Fruit fly (Drosophila melanogaster) whole organism, embryonic: ENCODE results near the gene CG12118.

Experiments used
- Abd-B ChIP-seq: fragments of 200-800 bp; sonication (Bioruptor generic); optimal IDR thresholded peaks from 2 replicates; lab custom pipeline; 2018; ENCODE audit warnings: missing biosample characterization, mild to moderate bottlenecking, missing genetic modification characterization, moderate library complexity
- Antp ChIP-seq: fragments of 200-800 bp; sonication (Bioruptor generic); optimal IDR thresholded peaks from 3 replicates; lab custom pipeline; 2016; ENCODE audit warnings: missing biosample characterization, missing genetic modification characterization
- Blimp-1 ChIP-seq: fragments of 200-800 bp; sonication (Bioruptor generic); optimal IDR thresholded peaks from 3 replicates; lab custom pipeline; 2018; ENCODE audit warnings: missing biosample characterization, missing genetic modification characterization, mild to moderate bottlenecking, moderate library complexity, missing genetic modification reagents
- CG10274 ChIP-seq: fragments of 200-800 bp; sonication (Bioruptor generic); optimal IDR thresholded peaks from 3 replicates; lab custom pipeline; 2017; ENCODE audit warnings: missing biosample characterization, mild to moderate bottlenecking, missing genetic modification characterization
- CG10431 ChIP-seq: fragments of 200-800 bp; sonication (Bioruptor generic); optimal IDR thresholded peaks from 3 replicates; lab custom pipeline; 2018; ENCODE audit warnings: missing biosample characterization, mild to moderate bottlenecking, missing genetic modification characterization
- CG13624 ChIP-seq: fragments of 200-800 bp; sonication (Bioruptor generic); optimal IDR thresholded peaks from 2 replicates; lab custom pipeline; 2016; ENCODE audit warnings: missing biosample characterization, missing genetic modification characterization
- CG15011 ChIP-seq: fragments of 200-800 bp; sonication (Bioruptor generic); optimal IDR thresholded peaks from 3 replicates; lab custom pipeline; 2018; ENCODE audit warnings: missing biosample characterization, mild to moderate bottlenecking, missing genetic modification characterization
- CG15514 ChIP-seq: fragments of 200-800 bp; sonication (Bioruptor generic); optimal IDR thresholded peaks from 3 replicates; lab custom pipeline; 2017; ENCODE audit warnings: missing biosample characterization, missing genetic modification characterization, mild to moderate bottlenecking, moderate library complexity, missing genetic modification reagents
- CG1602 ChIP-seq: fragments of 200-800 bp; sonication (Bioruptor generic); optimal IDR thresholded peaks from 3 replicates; lab custom pipeline; 2016; ENCODE audit warnings: missing biosample characterization, missing genetic modification characterization
- CG17385 ChIP-seq: fragments of 200-800 bp; sonication (Bioruptor generic); optimal IDR thresholded peaks from 3 replicates; lab custom pipeline; 2018; ENCODE audit warnings: missing biosample characterization, mild to moderate bottlenecking, missing genetic modification characterization
- CG18476 ChIP-seq: fragments of 200-800 bp; sonication (Bioruptor generic); optimal IDR thresholded peaks from 2 replicates; lab custom pipeline; 2016; ENCODE audit warnings: missing biosample characterization, mild to moderate bottlenecking, missing genetic modification characterization
- CG31224 ChIP-seq: fragments of 200-800 bp; sonication (Bioruptor generic); IDR thresholded peaks from 2 replicates; pipeline ENCODE4 v1.3.6; 2022; ENCODE audit warnings: missing biosample characterization, missing genetic modification characterization
- CG34376 ChIP-seq: fragments of 200-800 bp; sonication (Bioruptor generic); optimal IDR thresholded peaks from 2 replicates; lab custom pipeline; 2018; ENCODE audit warnings: missing biosample characterization, mild to moderate bottlenecking, missing genetic modification characterization
- CG5180 ChIP-seq: fragments of 200-800 bp; sonication (Bioruptor generic); optimal IDR thresholded peaks from 3 replicates; lab custom pipeline; 2017; ENCODE audit warnings: missing biosample characterization, missing genetic modification characterization, mild to moderate bottlenecking, moderate library complexity, missing genetic modification reagents
- CG6791 ChIP-seq: fragments of 200-800 bp; sonication (Bioruptor generic); IDR thresholded peaks from 3 replicates; pipeline ENCODE4 v1.3.6; 2022; ENCODE audit warnings: missing biosample characterization, missing genetic modification characterization; ENCODE audit not compliant: partially characterized antibody
- CG8089 ChIP-seq: fragments of 200-800 bp; sonication (Bioruptor generic); optimal IDR thresholded peaks from 3 replicates; lab custom pipeline; 2016; ENCODE audit warnings: missing biosample characterization, missing genetic modification characterization
- CG8290 ChIP-seq, 3 experiments: fragments of 200-800 bp; sonication (Bioruptor generic); optimal IDR thresholded peaks; 2 replicates each; lab custom pipeline; 2016 to 2019; ENCODE audit warnings: missing biosample characterization in 3 of 3, missing genetic modification characterization in 3 of 3, mild to moderate bottlenecking in 2 of 3, moderate library complexity in 1 of 3
- CG8359 ChIP-seq: fragments of 200-800 bp; sonication (Bioruptor generic); optimal IDR thresholded peaks from 2 replicates; lab custom pipeline; 2017; ENCODE audit warnings: missing biosample characterization, mild to moderate bottlenecking, missing genetic modification characterization, borderline replicate concordance
- Dbx ChIP-seq: fragments of 200-800 bp; sonication (Bioruptor generic); IDR thresholded peaks from 3 replicates; pipeline ENCODE4 v1.3.6; 2022; ENCODE audit warnings: missing biosample characterization, missing genetic modification characterization
- Deaf1 ChIP-seq: fragments of 200-800 bp; optimal IDR thresholded peaks from 3 replicates; lab custom pipeline; 2019; ENCODE audit warnings: missing biosample characterization, mild to moderate bottlenecking, missing genetic modification characterization, moderate library complexity
- Dp ChIP-seq: fragments of 200-800 bp; sonication (Bioruptor generic); optimal IDR thresholded peaks from 2 replicates; lab custom pipeline; 2018; ENCODE audit warnings: missing biosample characterization, mild to moderate bottlenecking, missing genetic modification characterization, moderate library complexity
- Drgx ChIP-seq: fragments of 200-800 bp; sonication (Bioruptor generic); IDR thresholded peaks from 2 replicates; pipeline ENCODE4 v1.3.6; 2022; ENCODE audit warnings: missing biosample characterization, missing genetic modification characterization
- E2f1 ChIP-seq: fragments of 200-800 bp; sonication (Bioruptor generic); IDR thresholded peaks from 2 replicates; pipeline ENCODE4 v1.3.6; 2022; ENCODE audit warnings: missing biosample characterization, missing genetic modification characterization
- ERR ChIP-seq: fragments of 200-800 bp; sonication (Bioruptor generic); optimal IDR thresholded peaks from 2 replicates; lab custom pipeline; 2016; ENCODE audit warnings: missing biosample characterization, missing genetic modification characterization
- Gug ChIP-seq: fragments of 200-800 bp; sonication (Bioruptor generic); IDR thresholded peaks from 4 replicates; pipeline ENCODE4 v1.3.6; 2022; ENCODE audit warnings: missing biosample characterization, missing genetic modification characterization
- HLHmδ ChIP-seq: fragments of 200-800 bp; sonication (Bioruptor generic); optimal IDR thresholded peaks from 2 replicates; lab custom pipeline; 2018; ENCODE audit warnings: missing biosample characterization, mild to moderate bottlenecking, missing genetic modification characterization, moderate library complexity
- Med ChIP-seq: fragments of 200-800 bp; sonication (Bioruptor generic); peaks from one replicate; lab custom pipeline; 2016; ENCODE audit warnings: missing biosample characterization, missing genetic modification characterization, mild to moderate bottlenecking, inconsistent platforms, moderate library complexity
- Pdp1 ChIP-seq, 2 experiments: fragments of 200-800 bp; sonication (Bioruptor generic); optimal IDR thresholded peaks; 3 replicates each; lab custom pipeline; 2016; ENCODE audit warnings: missing biosample characterization in 2 of 2, missing genetic modification characterization in 2 of 2, mild to moderate bottlenecking in 1 of 2, moderate library complexity in 1 of 2
- Sox102F ChIP-seq: fragments of 200-800 bp; sonication (Bioruptor generic); optimal IDR thresholded peaks from 2 replicates; lab custom pipeline; 2018; ENCODE audit warnings: missing biosample characterization, mild to moderate bottlenecking, missing genetic modification characterization, moderate library complexity
- Ssrp ChIP-seq: fragments of 200-800 bp; sonication (Bioruptor generic); optimal IDR thresholded peaks from 2 replicates; lab custom pipeline; 2018; ENCODE audit warnings: missing biosample characterization, mild to moderate bottlenecking, missing genetic modification characterization, moderate library complexity
- Vsx1 ChIP-seq: fragments of 200-800 bp; sonication (Bioruptor generic); optimal IDR thresholded peaks from 2 replicates; lab custom pipeline; 2017; ENCODE audit warnings: missing biosample characterization, mild to moderate bottlenecking, missing genetic modification characterization, missing genetic modification reagents
- Xbp1 ChIP-seq: fragments of 200-800 bp; sonication (Bioruptor generic); optimal IDR thresholded peaks from 3 replicates; lab custom pipeline; 2016; ENCODE audit warnings: missing biosample characterization, mild to moderate bottlenecking, missing genetic modification characterization
- ap ChIP-seq: fragments of 200-800 bp; sonication (Bioruptor generic); IDR thresholded peaks from 2 replicates; pipeline ENCODE4 v1.3.6; 2022; ENCODE audit warnings: missing biosample characterization, missing genetic modification characterization
- caup ChIP-seq: fragments of 200-800 bp; sonication (Bioruptor generic); optimal IDR thresholded peaks from 3 replicates; lab custom pipeline; 2017; ENCODE audit warnings: missing biosample characterization, mild to moderate bottlenecking, missing genetic modification characterization, moderate library complexity; ENCODE audit not compliant: severe bottlenecking
- cg ChIP-seq: fragments of 200-800 bp; sonication (Bioruptor generic); optimal IDR thresholded peaks from 3 replicates; lab custom pipeline; 2019; ENCODE audit warnings: missing biosample characterization, mild to moderate bottlenecking, missing genetic modification characterization, moderate library complexity
- crp ChIP-seq, 2 experiments: fragments of 200-800 bp; sonication (Bioruptor generic); optimal IDR thresholded peaks; 2 replicates in 1 of 2; 3 replicates in 1 of 2; lab custom pipeline; 2017; ENCODE audit warnings: missing biosample characterization in 2 of 2, missing genetic modification characterization in 2 of 2, mild to moderate bottlenecking in 1 of 2, moderate library complexity in 1 of 2
- da ChIP-seq: fragments of 200-800 bp; sonication (Bioruptor generic); optimal IDR thresholded peaks from 2 replicates; lab custom pipeline; 2016; ENCODE audit warnings: missing biosample characterization, missing genetic modification characterization
- dati ChIP-seq: fragments of 200-800 bp; sonication (Bioruptor generic); IDR thresholded peaks from 2 replicates; pipeline ENCODE4 v1.3.6; 2022; ENCODE audit warnings: missing biosample characterization, missing genetic modification characterization
- emc ChIP-seq: fragments of 200-800 bp; sonication (Bioruptor generic); optimal IDR thresholded peaks from 2 replicates; lab custom pipeline; 2016; ENCODE audit warnings: missing biosample characterization, missing genetic modification characterization
- h ChIP-seq: fragments of >200 bp; optimal IDR thresholded peaks from 2 replicates; lab custom pipeline; 2017
- lbe ChIP-seq: fragments of 200-800 bp; sonication (Bioruptor generic); optimal IDR thresholded peaks from 2 replicates; lab custom pipeline; 2016; ENCODE audit warnings: missing biosample characterization, mild to moderate bottlenecking, missing genetic modification characterization
- lilli ChIP-seq: fragments of 200-800 bp; sonication (Bioruptor generic); optimal IDR thresholded peaks from 3 replicates; lab custom pipeline; 2016; ENCODE audit warnings: missing biosample characterization, missing genetic modification characterization
- ranshi ChIP-seq: fragments of 200-800 bp; sonication (Bioruptor generic); IDR thresholded peaks from 2 replicates; pipeline ENCODE4 v1.3.6; 2022; ENCODE audit warnings: missing biosample characterization, missing genetic modification characterization
- sim ChIP-seq: fragments of 200-800 bp; sonication (Bioruptor generic); IDR thresholded peaks from 2 replicates; pipeline ENCODE4 v1.3.6; 2022; ENCODE audit warnings: missing biosample characterization, missing genetic modification characterization
- slou ChIP-seq: fragments of 200-800 bp; sonication (Bioruptor generic); optimal IDR thresholded peaks from 3 replicates; lab custom pipeline; 2016; ENCODE audit warnings: missing biosample characterization, missing genetic modification characterization
- tna ChIP-seq: fragments of 200-800 bp; sonication (Bioruptor generic); IDR thresholded peaks from 2 replicates; pipeline ENCODE4 v1.3.6; 2022; ENCODE audit warnings: missing biosample characterization, missing genetic modification characterization; ENCODE audit not compliant: partially characterized antibody
- zen2 ChIP-seq: fragments of 200-800 bp; sonication (Bioruptor generic); IDR thresholded peaks from 3 replicates; pipeline ENCODE4 v1.3.6; 2022; ENCODE audit warnings: missing biosample characterization, missing genetic modification characterization; ENCODE audit not compliant: partially characterized antibody

Gene CG12118

DNA sequence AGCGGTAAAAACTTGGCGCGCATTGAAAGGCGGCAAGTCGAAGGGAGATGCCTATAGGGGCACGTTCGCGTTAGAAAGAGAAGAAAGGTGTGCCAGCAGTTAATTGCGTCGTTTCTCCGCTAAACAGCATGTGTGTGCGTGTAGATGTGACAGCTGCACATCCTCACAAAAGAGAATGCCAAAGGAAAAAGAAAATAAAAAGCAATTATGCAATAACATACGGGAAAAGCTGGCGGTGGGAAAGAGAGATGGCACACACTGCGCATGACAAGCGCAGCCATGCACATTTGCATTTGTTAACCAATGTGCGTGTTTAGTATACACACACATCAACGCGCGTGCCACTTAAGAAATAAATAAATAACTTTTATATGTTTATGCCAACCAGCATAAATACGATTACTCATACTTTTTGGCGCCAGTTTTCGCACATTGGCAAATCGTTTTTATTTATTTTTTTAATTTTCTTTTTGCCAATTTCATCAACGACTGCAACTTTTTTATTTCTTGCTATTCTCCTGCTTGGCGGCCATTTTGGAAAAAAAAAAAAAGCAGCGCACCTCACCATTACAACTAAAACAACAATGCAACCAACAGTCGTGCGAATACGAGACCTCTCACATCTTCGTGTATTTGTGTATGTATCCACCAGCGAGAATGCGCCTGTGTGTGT, 40.4 kb downstream of the CG12118 start (continued):
- TF ChIP-seq zen2 (GFP tag; lab: Robert Waterston, UW) (no peak), tna (GFP tag; lab: Robert Waterston, UW) (no peak), ap (GFP tag; lab: Robert Waterston, UW) (no peak), Xbp1 (GFP tag; lab: Kevin White, UChicago) (no peak), caup (GFP tag; lab: Kevin White, UChicago) (no peak), Dp (GFP tag; lab: Kevin White, UChicago) (peak; percentile 34), crp (GFP tag; optimal IDR thresholded peaks at IDR 0.05; lab: Kevin White, UChicago) (no peak), HLHmδ (GFP tag; lab: Kevin White, UChicago) (peak; percentile 26), CG8290 (GFP tag; optimal IDR thresholded peaks at IDR 0.05; lab: Kevin White, UChicago) (no peak), CG8290 (tag; optimal IDR thresholded peaks at IDR 0.05; lab: Kevin White, UChicago) (peak in 1 of 2 experiments; percentile 33), slou (GFP tag; lab: Kevin White, UChicago) (no peak), CG1602 (GFP tag; lab: Kevin White, UChicago) (no peak), emc (no peak), Med (GFP tag; lab: Kevin White, UChicago) (peak; percentile 73), CG13624 (GFP tag; lab: Kevin White, UChicago) (peak; percentile 93), CG10431 (GFP tag; lab: Kevin White, UChicago) (no peak), Drgx (GFP tag; lab: Robert Waterston, UW) (peak; percentile 31; the same call in 1 of the 2 replicates), CG34376 (no peak), Deaf1 (peak; percentile 81), ERR (GFP tag; lab: Kevin White, UChicago) (no peak), Gug (no peak), CG17385 (GFP tag; lab: Kevin White, UChicago) (no peak), Sox102F (GFP tag; lab: Kevin White, UChicago) (no peak), lbe (GFP tag; lab: Kevin White, UChicago) (no peak), Blimp-1 (GFP tag; lab: Kevin White, UChicago) (no peak), sim (GFP tag; lab: Robert Waterston, UW) (no peak), cg (GFP tag; lab: Kevin White, UChicago) (peak; percentile 69)
- TF ChIP-seq, all 482 proteins: peak for 39

DNA sequence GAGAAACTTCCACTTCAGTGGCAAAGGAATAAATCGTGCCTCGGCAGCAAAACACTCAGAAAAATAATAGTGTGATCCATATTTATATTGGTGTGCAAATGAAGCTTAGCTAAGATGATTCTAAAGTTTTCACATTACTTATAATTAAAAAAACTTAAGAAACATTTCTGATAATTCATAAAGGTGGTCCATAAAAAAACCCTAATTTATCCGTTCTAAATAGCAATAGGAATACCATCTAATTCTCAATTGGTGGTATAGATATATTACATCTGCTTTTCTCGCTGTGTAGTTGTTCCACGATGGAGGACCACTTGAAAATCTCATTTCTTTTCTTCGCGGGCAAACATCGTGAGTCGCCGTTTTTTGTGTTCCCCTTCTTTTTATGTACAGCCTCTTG, 41.1 kb downstream of the CG12118 start:
- no peak for TF ChIP-seq CG5180 (GFP tag; lab: Kevin White, UChicago)
- peak; percentile 55 for TF ChIP-seq Xbp1 (GFP tag; lab: Kevin White, UChicago)
- TF ChIP-seq lilli = peak; percentile 53
- TF ChIP-seq CG6791 (GFP tag; lab: Robert Waterston, UW) = no peak
- TF ChIP-seq CG8359 = peak; percentile 25
- no peak for TF ChIP-seq h
- peak; percentile 50; the same call in 1 of the 3 replicates for TF ChIP-seq Dbx
- TF ChIP-seq ranshi (GFP tag; lab: Robert Waterston, UW) = 0 out of 2 replicates have a peak, but pooled peaks have one; percentile 39
- TF ChIP-seq Antp = no peak
- peak; percentile 34 for TF ChIP-seq Abd-B (GFP tag; lab: Kevin White, UChicago)
- TF ChIP-seq CG8089 (GFP tag; lab: Kevin White, UChicago) = peak; percentile 39
- no peak for TF ChIP-seq da (GFP tag; lab: Kevin White, UChicago)
- TF ChIP-seq CG15011 = peak; percentile 58
- TF ChIP-seq E2f1 = peak; percentile 28; the same call in 1 of the 2 replicates
- peak; percentile 30 for TF ChIP-seq CG15514 (GFP tag; lab: Kevin White, UChicago)
- TF ChIP-seq Blimp-1 (GFP tag; lab: Kevin White, UChicago) = peak; percentile 66
- peak; percentile 24; the same call in 1 of the 2 replicates for TF ChIP-seq CG31224
- TF ChIP-seq CG18476 (GFP tag; lab: Kevin White, UChicago) = peak; percentile 56
- peak in 1 of 2 experiments; percentile 24 for TF ChIP-seq Pdp1 (GFP tag; optimal IDR thresholded peaks at IDR 0.05; lab: Kevin White, UChicago)
- TF ChIP-seq CG10274 (GFP tag; lab: Kevin White, UChicago) = no peak
- no peak for TF ChIP-seq Vsx1
- peak; percentile 49 for TF ChIP-seq Ssrp
- no peak for TF ChIP-seq dati (GFP tag; lab: Robert Waterston, UW)
